Worm (Caenorhabditis elegans) whole organism, mixed stage, embryonic: ENCODE measurements around the gene F47E1.1.

Source experiments
- M03D4.4 ChIP-seq: sonication (generic microtip); optimal IDR thresholded peaks from 2 replicates; lab custom pipeline; 2017; ENCODE audit warnings: mild to moderate bottlenecking, missing genetic modification characterization, missing compliant biosample characterization
- bed-3 ChIP-seq: fragments of 200-800 bp; sonication (Bioruptor generic); optimal IDR thresholded peaks from 3 replicates; lab custom pipeline; 2018; ENCODE audit warnings: mild to moderate bottlenecking, missing genetic modification characterization, moderate library complexity, missing compliant biosample characterization
- blmp-1 ChIP-seq: fragments of 150-350 bp; optimal IDR thresholded peaks from 2 replicates; lab custom pipeline; 2014; ENCODE audit warnings: missing biosample characterization, missing genetic modification characterization
- ceh-39 ChIP-seq: fragments of 150-350 bp; optimal IDR thresholded peaks from 2 replicates; lab custom pipeline; 2014; ENCODE audit warnings: missing biosample characterization, missing genetic modification characterization
- ceh-43 ChIP-seq: fragments of 200-800 bp; sonication (Bioruptor generic); optimal IDR thresholded peaks from 2 replicates; lab custom pipeline; 2018; ENCODE audit warnings: mild to moderate bottlenecking, missing genetic modification characterization, moderate library complexity, missing compliant biosample characterization
- ceh-83 ChIP-seq: fragments of 200-800 bp; sonication (Bioruptor generic); optimal IDR thresholded peaks from 2 replicates; lab custom pipeline; 2018; ENCODE audit warnings: mild to moderate bottlenecking, missing genetic modification characterization, missing compliant biosample characterization
- ces-1 ChIP-seq: fragments of 150-350 bp; optimal IDR thresholded peaks from 2 replicates; lab custom pipeline; 2014; ENCODE audit warnings: missing biosample characterization, missing genetic modification reagents, missing genetic modification characterization
- cnd-1 ChIP-seq: fragments of 200-800 bp; sonication (Bioruptor generic); optimal IDR thresholded peaks from 2 replicates; lab custom pipeline; 2018; ENCODE audit warnings: mild to moderate bottlenecking, missing genetic modification characterization, missing compliant biosample characterization
- drap-1 ChIP-seq: fragments of 200-800 bp; sonication (Bioruptor generic); optimal IDR thresholded peaks from 3 replicates; lab custom pipeline; 2018; ENCODE audit warnings: mild to moderate bottlenecking, missing genetic modification characterization, missing compliant biosample characterization
- elt-1 ChIP-seq: sonication (generic microtip); optimal IDR thresholded peaks from 2 replicates; lab custom pipeline; 2017; ENCODE audit warnings: missing genetic modification characterization, mild to moderate bottlenecking, missing compliant biosample characterization, antibody characterized with exemption, moderate library complexity, borderline replicate concordance; ENCODE audit not compliant: insufficient read depth
- flh-1 ChIP-seq: fragments of 200-800 bp; sonication (Bioruptor generic); optimal IDR thresholded peaks from 2 replicates; lab custom pipeline; 2018; ENCODE audit warnings: mild to moderate bottlenecking, missing genetic modification characterization, moderate library complexity, missing compliant biosample characterization
- ham-2 ChIP-seq: fragments of 200-800 bp; sonication (Bioruptor generic); optimal IDR thresholded peaks from 2 replicates; lab custom pipeline; 2018; ENCODE audit warnings: mild to moderate bottlenecking, missing genetic modification characterization, missing compliant biosample characterization
- hlh-1 ChIP-seq: fragments of 150-350 bp; optimal IDR thresholded peaks from 2 replicates; lab custom pipeline; 2014; ENCODE audit warnings: missing biosample characterization, missing genetic modification reagents, missing genetic modification characterization
- lin-13 ChIP-seq: fragments of 150-350 bp; optimal IDR thresholded peaks from 2 replicates; lab custom pipeline; 2014; ENCODE audit warnings: missing biosample characterization, missing genetic modification characterization
- lin-32 ChIP-seq: fragments of 200-800 bp; sonication (Bioruptor generic); optimal IDR thresholded peaks from 2 replicates; lab custom pipeline; 2018; ENCODE audit warnings: mild to moderate bottlenecking, missing genetic modification characterization, missing compliant biosample characterization
- lsy-2 ChIP-seq: fragments of 150-350 bp; optimal IDR thresholded peaks from 2 replicates; lab custom pipeline; 2014; ENCODE audit warnings: missing biosample characterization, missing genetic modification characterization
- mab-5 ChIP-seq: fragments of 150-350 bp; optimal IDR thresholded peaks from 2 replicates; lab custom pipeline; 2014; ENCODE audit warnings: missing biosample characterization, missing genetic modification characterization
- mep-1 ChIP-seq: fragments of 150-350 bp; optimal IDR thresholded peaks from 2 replicates; lab custom pipeline; 2017; ENCODE audit warnings: missing biosample characterization, missing genetic modification reagents, missing genetic modification characterization, inconsistent platforms
- mls-2 ChIP-seq: sonication (generic microtip); optimal IDR thresholded peaks from 2 replicates; lab custom pipeline; 2016; ENCODE audit warnings: mild to moderate bottlenecking, missing genetic modification characterization, moderate library complexity, missing compliant biosample characterization
- nhr-12 ChIP-seq: fragments of 150-350 bp; optimal IDR thresholded peaks from 2 replicates; lab custom pipeline; 2014; ENCODE audit warnings: missing biosample characterization, missing genetic modification characterization
- nhr-2 ChIP-seq: fragments of 150-350 bp; optimal IDR thresholded peaks from 2 replicates; lab custom pipeline; 2014; ENCODE audit warnings: missing biosample characterization, missing genetic modification characterization
- nhr-237 ChIP-seq: fragments of 150-350 bp; optimal IDR thresholded peaks from 2 replicates; lab custom pipeline; 2014; ENCODE audit warnings: missing biosample characterization, missing genetic modification characterization
- nhr-28 ChIP-seq: fragments of 150-350 bp; optimal IDR thresholded peaks from 2 replicates; lab custom pipeline; 2014; ENCODE audit warnings: missing biosample characterization, missing genetic modification characterization
- nhr-76 ChIP-seq: sonication (generic microtip); optimal IDR thresholded peaks from 2 replicates; lab custom pipeline; 2017; ENCODE audit warnings: missing biosample characterization, missing genetic modification characterization
- pha-4 ChIP-seq: fragments of 150-350 bp; optimal IDR thresholded peaks from 2 replicates; lab custom pipeline; 2018; ENCODE audit warnings: missing biosample characterization, missing genetic modification reagents, missing genetic modification characterization
- sem-2 ChIP-seq: fragments of 200-800 bp; sonication (Bioruptor generic); optimal IDR thresholded peaks from 2 replicates; lab custom pipeline; 2018; ENCODE audit warnings: mild to moderate bottlenecking, missing genetic modification characterization, missing compliant biosample characterization
- snpc-4 ChIP-seq: fragments of 150-350 bp; optimal IDR thresholded peaks from 2 replicates; lab custom pipeline; 2014; ENCODE audit warnings: missing biosample characterization, missing genetic modification characterization
- sptf-1 ChIP-seq: sonication (generic microtip); optimal IDR thresholded peaks from 2 replicates; lab custom pipeline; 2017; ENCODE audit warnings: mild to moderate bottlenecking, missing genetic modification characterization, moderate library complexity, missing compliant biosample characterization
- tbx-8 ChIP-seq: fragments of 200-800 bp; sonication (Bioruptor generic); optimal IDR thresholded peaks from 2 replicates; lab custom pipeline; 2018; ENCODE audit warnings: mild to moderate bottlenecking, missing genetic modification characterization, moderate library complexity, missing compliant biosample characterization
- unc-120 ChIP-seq: sonication (generic microtip); optimal IDR thresholded peaks from 2 replicates; lab custom pipeline; 2017; ENCODE audit warnings: missing genetic modification characterization, missing compliant biosample characterization; ENCODE audit not compliant: poor library complexity, severe bottlenecking
- unc-39 ChIP-seq: fragments of 150-350 bp; optimal IDR thresholded peaks from 2 replicates; lab custom pipeline; 2014; ENCODE audit warnings: missing biosample characterization, missing genetic modification characterization
- unc-62 ChIP-seq: fragments of 150-350 bp; optimal IDR thresholded peaks from 2 replicates; lab custom pipeline; 2014; ENCODE audit warnings: missing biosample characterization, missing genetic modification reagents, missing genetic modification characterization
- zip-8 ChIP-seq: fragments of 150-350 bp; optimal IDR thresholded peaks from 2 replicates; lab custom pipeline; 2014; ENCODE audit warnings: missing biosample characterization, missing genetic modification characterization
- ztf-11 ChIP-seq: fragments of 150-350 bp; optimal IDR thresholded peaks from 2 replicates; lab custom pipeline; 2014; ENCODE audit warnings: missing biosample characterization, missing genetic modification characterization

The F47E1.1 gene

DNA sequence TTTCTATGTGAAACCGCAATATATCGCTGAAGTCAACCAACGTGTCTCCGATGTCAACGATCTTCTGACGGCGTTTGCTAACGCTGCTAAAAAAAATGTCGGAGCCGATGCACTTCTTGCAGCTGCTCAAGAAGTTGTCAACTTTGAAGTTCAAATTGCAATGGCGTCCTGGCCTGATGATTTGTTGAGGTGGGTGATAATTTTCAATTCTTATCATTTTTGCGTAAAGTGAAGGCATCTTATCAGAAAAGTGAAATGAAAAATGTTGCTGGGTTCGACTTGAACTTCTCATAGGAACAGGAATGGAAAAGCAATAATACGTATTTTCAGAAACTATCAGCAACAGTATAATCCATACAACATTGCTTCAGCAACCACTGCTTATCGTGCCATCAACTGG is 40.7 kb upstream of the F47E1.1 start:
- no peak for TF ChIP-seq M03D4.4 (tag; lab: Kevin White, UChicago)
- TF ChIP-seq nhr-12, result no peak
- TF ChIP-seq hlh-1 (tag; lab: Kevin White, UChicago), result no peak
- TF ChIP-seq zip-8 (tag; lab: Kevin White, UChicago), result no peak
- no peak for TF ChIP-seq sem-2 (GFP tag; lab: Kevin White, UChicago)
- TF ChIP-seq blmp-1 (tag; lab: Kevin White, UChicago), result no peak
- TF ChIP-seq lin-13, result no peak
- TF ChIP-seq ces-1 (GFP tag; lab: Kevin White, UChicago), result no peak
- TF ChIP-seq nhr-76, result no peak
- TF ChIP-seq, all 35 proteins: peak for 0

DNA sequence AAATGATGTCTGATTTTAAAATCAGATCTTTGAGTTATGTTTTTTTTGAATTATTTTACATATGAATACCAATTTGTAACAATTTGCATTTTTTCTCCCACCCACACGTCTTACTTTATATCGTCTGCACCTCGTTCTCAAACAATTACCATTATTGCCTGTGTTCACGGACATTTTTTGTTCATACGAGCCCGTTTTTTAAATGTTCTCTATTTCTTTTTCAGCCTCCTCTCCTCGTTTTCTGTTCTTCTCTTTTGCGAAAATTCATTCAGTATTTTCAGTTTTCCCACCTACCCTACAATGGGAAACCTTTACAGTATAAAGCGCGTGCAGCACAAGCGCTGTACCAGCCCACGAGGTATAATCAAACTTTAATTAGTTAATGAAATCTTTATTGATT is 31.1 kb upstream of the F47E1.1 start, which contains the start of gene prdm-14:
Gene prdm-14, plus strand, starts transcription at position 301 of the 400 bp plus-strand sequence.
- TF ChIP-seq sem-2 (GFP tag; lab: Kevin White, UChicago), result no peak
- TF ChIP-seq flh-1 (GFP tag; lab: Kevin White, UChicago), result no peak
- TF ChIP-seq nhr-237 (tag; lab: Kevin White, UChicago), result no peak
- TF ChIP-seq pha-4, result no peak
- TF ChIP-seq ztf-11 (tag; lab: Kevin White, UChicago), result no peak
- no peak for TF ChIP-seq lsy-2 (tag; lab: Kevin White, UChicago)
- no peak for TF ChIP-seq lin-32
- TF ChIP-seq unc-39 (tag; lab: Kevin White, UChicago), result no peak
- no peak for TF ChIP-seq ham-2 (GFP tag; lab: Kevin White, UChicago)
- TF ChIP-seq mab-5 (tag; lab: Kevin White, UChicago), result no peak
- no peak for TF ChIP-seq tbx-8 (GFP tag; lab: Kevin White, UChicago)
- no peak for TF ChIP-seq bed-3 (GFP tag; lab: Kevin White, UChicago)

DNA sequence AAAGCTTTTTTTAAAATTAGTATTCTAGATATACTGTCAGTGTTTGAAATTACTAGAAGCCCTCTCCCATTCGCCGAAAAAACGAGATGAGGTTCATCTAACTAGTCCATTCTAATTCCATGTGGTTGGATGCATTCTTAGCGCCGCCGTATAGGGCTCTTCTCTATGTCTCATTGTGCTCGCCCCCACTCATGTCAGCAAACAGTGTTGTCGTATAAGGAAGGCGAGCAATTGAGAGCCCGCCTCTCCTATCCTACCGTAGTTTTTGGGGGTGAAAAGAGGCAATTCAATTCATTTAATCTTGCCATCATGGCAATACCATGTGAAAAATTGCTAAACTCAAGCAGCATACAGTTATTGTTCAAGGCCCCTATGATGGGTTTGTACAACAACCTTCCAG is 28.3 kb upstream of the F47E1.1 start, which contains the start of gene F47E1.20:
Gene F47E1.20, plus strand, starts transcription at position 301 of the 400 bp plus-strand sequence.
- no peak for TF ChIP-seq nhr-28
- no peak for TF ChIP-seq drap-1 (GFP tag; lab: Kevin White, UChicago)

DNA sequence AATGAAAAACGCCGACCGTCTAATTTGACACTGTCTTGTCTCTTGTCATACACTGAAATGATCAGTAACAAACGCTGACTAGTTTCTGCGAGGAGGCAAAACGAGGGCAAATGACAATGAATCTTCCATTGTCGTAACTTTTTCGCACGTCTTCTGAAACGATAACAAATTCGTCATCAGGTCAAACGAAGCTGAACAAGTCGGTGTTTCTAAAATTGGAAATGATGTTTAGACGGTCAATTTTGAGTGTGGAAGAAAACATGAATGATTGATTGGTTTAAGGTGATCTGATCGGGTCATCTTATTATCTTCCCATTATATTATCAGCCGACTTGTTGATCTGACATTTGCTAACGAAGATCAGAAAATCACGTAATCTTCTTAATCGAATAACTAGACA is 23.6 kb upstream of the F47E1.1 start:
- no peak for TF ChIP-seq nhr-12
- TF ChIP-seq cnd-1 (tag; lab: Kevin White, UChicago), result no peak
- no peak for TF ChIP-seq lsy-2 (tag; lab: Kevin White, UChicago)
- TF ChIP-seq ham-2 (GFP tag; lab: Kevin White, UChicago), result no peak
- no peak for TF ChIP-seq hlh-1 (tag; lab: Kevin White, UChicago)
- no peak for TF ChIP-seq flh-1 (GFP tag; lab: Kevin White, UChicago)
- TF ChIP-seq ceh-43 (GFP tag; lab: Kevin White, UChicago), result no peak
- no peak for TF ChIP-seq blmp-1 (tag; lab: Kevin White, UChicago)
- no peak for TF ChIP-seq sptf-1
- TF ChIP-seq unc-62, result no peak
- no peak for TF ChIP-seq mep-1
- TF ChIP-seq M03D4.4 (tag; lab: Kevin White, UChicago), result no peak
- TF ChIP-seq nhr-2 (tag; lab: Kevin White, UChicago), result no peak
- TF ChIP-seq nhr-76, result no peak
- TF ChIP-seq snpc-4 (tag; lab: Kevin White, UChicago), result no peak
- TF ChIP-seq unc-120 (tag; lab: Kevin White, UChicago), result no peak
- TF ChIP-seq, all 35 proteins: peak for 0

DNA sequence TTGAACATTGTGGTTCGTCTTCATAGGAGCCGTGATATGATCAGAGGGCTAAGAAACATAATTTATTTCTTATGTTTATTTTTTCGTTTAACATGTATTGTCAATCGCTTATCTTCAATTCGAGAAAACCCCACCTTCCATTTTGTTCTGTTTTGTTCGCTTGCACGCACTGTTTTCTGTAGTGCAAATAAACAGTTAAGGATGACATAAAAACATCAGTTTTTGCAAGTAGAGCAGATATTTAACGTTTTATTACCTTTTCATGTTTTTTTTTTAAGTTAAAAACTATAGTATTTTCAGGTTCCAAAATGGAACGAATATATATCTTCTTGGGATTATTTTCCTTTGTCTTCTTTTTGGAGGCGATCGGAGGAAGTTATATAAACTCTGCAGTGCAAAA is 19.6 kb upstream of the F47E1.1 start, which contains the start of gene F47E1.2:
Gene F47E1.2, plus strand, starts transcription at position 301 of the 400 bp plus-strand sequence.
- TF ChIP-seq unc-62, result no peak
- TF ChIP-seq blmp-1 (tag; lab: Kevin White, UChicago), result no peak
- TF ChIP-seq ceh-39, result no peak
- TF ChIP-seq, all 35 proteins: peak for 0

DNA sequence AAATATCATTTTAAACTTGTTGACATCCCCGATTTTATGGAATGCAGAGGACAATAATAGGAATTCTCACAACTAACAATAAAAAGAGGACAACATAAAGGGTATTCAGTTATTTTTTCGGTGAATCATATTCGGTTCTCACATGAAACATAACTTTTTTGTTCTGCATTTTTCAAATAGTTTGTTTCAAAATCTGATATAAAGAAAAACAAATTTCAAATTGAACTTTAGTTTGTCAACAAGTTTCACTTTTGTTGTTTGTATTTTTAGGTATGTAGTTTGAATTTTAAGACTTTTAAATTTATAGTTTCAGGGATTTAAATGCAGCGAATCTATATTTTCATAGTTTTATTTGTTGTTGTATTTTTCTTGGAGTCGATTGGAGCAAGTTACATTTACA is 14.5 kb upstream of the F47E1.1 start, which contains the start of gene F47E1.4:
Gene F47E1.4, plus strand, starts transcription at position 301 of the 400 bp plus-strand sequence.
- TF ChIP-seq zip-8 (tag; lab: Kevin White, UChicago) (no peak), mep-1 (no peak), elt-1 (no peak), drap-1 (GFP tag; lab: Kevin White, UChicago) (no peak), nhr-76 (no peak), sem-2 (GFP tag; lab: Kevin White, UChicago) (no peak), ceh-43 (GFP tag; lab: Kevin White, UChicago) (no peak), nhr-2 (tag; lab: Kevin White, UChicago) (no peak), blmp-1 (tag; lab: Kevin White, UChicago) (no peak), tbx-8 (GFP tag; lab: Kevin White, UChicago) (no peak), nhr-237 (tag; lab: Kevin White, UChicago) (no peak), ces-1 (GFP tag; lab: Kevin White, UChicago) (no peak), ceh-83 (no peak), unc-39 (tag; lab: Kevin White, UChicago) (no peak), unc-62 (no peak), lin-32 (no peak), mls-2 (tag; lab: Kevin White, UChicago) (no peak)
